Worm (Caenorhabditis elegans) whole organism, dauer: ENCODE measurements around the gene C13A10.1.

Experiments
- unc-62 ChIP-seq: sonication (generic microtip); optimal IDR thresholded peaks from 2 replicates; lab custom pipeline; 2017; ENCODE audit warnings: missing biosample characterization, missing genetic modification reagents, missing genetic modification characterization

The C13A10.1 gene

DNA sequence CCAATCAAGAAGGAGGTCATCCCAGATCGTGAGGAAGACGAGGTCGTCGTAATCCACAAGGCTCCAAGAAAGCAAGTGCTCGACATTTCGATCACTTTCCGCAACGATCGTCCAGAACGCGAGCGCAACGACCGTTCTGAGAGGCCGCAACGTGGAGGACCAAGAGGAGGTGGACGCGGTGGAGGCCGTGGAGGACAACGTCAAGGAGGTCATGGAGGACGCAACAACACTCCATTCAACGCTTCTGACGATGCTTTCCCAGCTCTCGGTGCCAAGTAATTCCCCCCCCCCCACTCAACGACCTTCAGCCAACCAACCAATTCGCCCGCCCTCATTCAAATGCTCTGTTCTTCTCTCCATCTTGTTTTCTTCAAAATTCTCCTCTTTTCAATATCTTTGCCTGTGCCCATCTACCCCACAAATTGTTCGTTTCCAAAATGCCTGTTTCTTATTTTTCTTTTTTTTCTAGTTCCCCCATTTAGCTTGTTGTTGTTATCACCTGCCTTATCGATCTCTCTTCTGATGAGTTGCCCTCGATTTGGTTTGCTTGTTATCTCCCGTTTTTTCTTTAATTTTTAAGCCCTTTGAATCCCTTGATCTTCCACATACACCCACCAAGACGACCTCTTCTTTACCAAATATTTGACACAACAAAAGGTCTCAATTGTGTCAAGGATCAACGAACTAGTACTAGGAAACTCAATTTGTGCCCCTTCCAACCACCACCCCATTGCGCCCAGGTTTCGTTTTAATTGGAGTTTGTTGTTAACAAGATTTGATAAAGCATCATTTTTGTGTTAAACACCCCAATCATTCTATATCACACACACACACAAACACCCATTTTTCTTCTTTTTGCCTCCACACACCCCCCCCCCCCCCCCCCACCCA, 32.9 kb downstream of the C13A10.1 start:
- no peak for TF ChIP-seq unc-62 (GFP tag; lab: Kevin White, UChicago)

DNA sequence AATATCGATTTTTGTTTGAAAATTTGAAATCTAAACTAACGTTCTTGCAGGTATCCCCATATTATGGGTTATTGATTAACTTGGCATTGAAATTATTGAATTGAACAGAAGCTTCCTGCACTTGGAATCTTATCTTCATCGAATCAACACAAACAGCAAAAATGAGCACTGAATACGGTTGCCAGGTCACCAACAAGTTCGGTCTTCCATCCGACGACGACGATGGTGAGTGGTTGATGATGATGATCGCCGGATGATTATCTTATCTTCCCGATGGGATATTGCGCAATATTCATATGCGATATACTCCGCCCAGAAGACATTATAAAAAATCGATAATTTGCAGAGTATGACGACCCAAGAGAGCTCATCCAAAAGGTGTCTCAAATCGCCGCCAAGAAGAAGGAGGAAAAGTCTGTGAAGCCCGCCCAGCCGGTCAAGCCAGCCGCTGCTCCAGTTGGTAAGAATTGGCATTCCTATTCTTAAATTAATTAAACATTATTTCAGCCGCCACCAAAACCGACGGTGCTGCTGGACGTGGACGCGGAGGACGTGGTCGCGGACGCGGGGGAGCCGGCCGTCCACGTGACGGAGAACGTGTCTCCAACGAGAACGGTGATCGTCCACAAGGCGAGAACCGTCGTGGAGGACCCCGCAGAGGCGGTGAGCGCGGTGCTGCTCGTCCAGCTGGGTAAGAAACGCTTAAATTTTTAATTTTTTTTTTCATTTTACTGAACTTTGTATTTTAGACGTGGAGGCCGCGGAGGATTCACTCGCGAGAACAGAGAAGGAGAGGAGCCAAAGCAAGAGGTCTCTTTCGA, 34.3 kb downstream of the C13A10.1 start, which contains the start of gene vig-1:
Gene vig-1 (plus strand): TSS at position 51 of the 821 bp plus-strand sequence.
- no peak for TF ChIP-seq unc-62 (GFP tag; lab: Kevin White, UChicago)

DNA sequence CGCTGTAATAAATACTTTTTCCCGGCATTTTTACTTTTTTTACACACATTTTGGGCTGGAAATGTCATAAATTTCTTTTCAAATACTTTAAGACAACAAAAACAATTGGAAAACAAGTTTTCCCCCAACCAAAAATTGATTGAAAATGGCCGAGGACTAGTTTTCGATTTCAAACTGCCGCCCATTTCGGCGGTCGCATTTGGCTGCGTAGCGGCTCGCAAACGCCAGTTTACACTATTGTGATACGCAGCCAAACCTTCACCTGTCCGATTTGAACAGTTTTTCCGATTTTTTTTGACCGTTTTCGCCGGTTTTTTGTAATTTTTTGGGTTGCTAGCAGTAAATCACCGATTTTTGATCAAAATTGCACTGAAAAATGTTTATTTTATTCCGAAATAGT, 35.0 kb downstream of the C13A10.1 start:
- no peak for TF ChIP-seq unc-62 (GFP tag; lab: Kevin White, UChicago)

DNA sequence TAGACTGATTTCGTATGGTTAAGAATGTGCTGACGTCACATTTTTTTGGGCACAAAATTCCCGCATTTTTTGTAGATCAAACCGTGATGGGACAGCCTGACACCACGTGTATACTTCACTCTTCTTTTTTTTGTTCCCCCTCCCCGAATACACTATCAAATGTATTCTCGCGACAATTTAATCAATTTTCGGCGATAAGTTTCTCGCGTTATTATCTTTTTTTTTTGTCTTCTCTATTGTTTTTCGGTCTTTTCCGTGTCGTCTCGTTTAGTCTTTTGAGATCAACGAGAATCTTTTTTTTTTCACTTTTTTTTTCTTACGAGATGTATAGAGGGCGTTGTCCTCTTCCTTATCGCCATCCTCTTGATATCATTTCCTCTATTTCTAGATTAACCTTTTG, 40.2 kb downstream of the C13A10.1 start:
- no peak for TF ChIP-seq unc-62 (GFP tag; lab: Kevin White, UChicago)

DNA sequence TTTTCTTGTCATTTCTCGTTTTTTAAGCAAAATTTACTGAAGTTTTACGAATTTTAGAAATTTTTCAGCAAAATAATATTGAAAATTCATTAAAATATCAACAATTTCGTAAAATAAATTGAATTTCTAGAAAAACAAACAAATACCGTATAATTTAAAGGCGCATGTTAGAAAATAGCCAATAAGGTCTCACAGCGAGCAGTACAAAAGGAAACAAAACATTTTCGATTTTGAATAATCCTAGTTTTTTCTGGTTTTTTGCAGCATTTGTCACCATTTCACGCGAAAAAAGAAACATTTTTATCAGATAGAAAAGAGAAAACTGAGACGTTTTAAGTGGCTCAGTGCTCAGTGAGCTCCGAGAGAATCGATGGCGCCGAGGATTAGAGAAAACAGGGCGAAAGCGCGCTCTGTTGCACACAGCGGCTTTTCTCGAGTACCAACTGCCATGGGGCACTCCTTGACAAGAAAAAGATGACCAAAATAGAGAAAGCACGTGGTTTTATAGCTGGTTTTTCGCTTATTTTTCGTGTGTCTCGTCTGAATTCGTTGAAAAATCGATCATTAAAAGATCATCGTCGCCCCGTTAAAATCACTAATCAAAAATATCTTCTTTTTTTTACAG, 45.4 kb downstream of the C13A10.1 start, which contains the start of the genes alh-6 and fcho-1:
Gene alh-6 (minus strand): TSS at position 242 of the 625 bp plus-strand sequence.
Gene fcho-1 (plus strand): TSS at position 624 of the 625 bp plus-strand sequence.
- TF ChIP-seq unc-62 (GFP tag; lab: Kevin White, UChicago) = no peak

DNA sequence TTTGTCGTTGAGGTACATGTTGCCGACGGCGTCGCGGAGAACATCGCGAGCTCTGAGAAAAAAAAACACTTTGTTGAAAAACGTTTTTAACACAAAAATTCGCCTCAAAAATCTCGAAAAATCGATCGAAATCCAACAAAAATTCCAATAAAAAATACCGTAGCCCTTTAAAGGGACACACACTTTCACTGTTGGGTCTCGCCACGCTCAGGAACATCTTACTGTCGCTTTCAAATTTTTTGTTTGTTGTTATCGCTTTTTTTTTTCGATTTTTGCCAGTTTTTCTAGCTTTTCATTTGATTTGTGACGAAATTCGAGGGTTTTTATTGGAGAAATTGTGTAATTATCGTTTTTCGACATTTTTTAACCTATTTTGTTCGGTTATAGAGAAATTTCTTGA, 48.9 kb downstream of the C13A10.1 start:
- no peak for TF ChIP-seq unc-62 (GFP tag; lab: Kevin White, UChicago)

DNA sequence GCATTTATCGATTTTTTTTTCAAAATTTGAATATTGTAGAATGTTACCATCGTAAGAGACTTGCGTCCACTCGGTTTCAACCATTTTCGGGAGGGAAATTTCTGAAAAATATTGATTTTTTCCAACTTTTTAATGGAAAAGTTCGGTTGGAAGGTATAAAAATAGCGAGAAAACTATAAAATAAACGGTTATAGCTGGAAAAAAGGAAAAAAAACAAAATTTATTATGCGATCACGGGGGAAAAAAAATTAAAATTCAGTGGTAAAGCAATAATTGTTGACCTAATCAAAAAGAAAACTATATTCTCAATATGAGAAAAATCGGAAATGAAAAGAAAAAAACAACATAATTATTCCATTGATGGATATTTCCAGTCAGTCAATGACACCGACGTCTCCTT, 49.4 kb downstream of the C13A10.1 start, which contains the start of gene emc-2:
Gene emc-2 (minus strand): TSS at position 101 of the 400 bp plus-strand sequence.
- TF ChIP-seq unc-62 (GFP tag; lab: Kevin White, UChicago) = no peak

DNA sequence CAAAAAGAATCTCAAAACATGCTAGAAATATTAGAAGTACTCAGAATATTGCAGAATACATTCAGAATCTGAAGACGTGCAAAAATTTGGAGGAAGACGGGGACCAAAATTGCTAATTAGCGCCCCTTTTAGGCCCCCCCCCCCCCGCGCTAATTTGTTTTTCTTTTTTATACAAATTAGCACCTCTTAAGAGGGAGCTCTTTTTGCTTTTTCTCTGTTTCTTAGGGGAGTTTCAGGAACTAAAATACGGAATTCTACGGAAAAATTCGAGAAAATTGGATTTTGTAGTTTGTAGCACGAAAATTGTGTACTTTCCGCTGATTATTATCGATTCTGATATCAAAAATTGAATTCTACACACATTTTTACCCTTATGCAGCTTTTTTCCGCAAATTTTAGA, 53.9 kb downstream of the C13A10.1 start, which contains the start of gene glb-31:
Gene glb-31 (minus strand): TSS at position 101 of the 400 bp plus-strand sequence.
- TF ChIP-seq unc-62 (GFP tag; lab: Kevin White, UChicago) = no peak
